Worm (Caenorhabditis elegans) whole organism, late embryonic: ENCODE data around the gene F17E9.4.

Source experiments
- C08G9.2 ChIP-seq: sonication (generic microtip); optimal IDR thresholded peaks from 2 replicates; lab custom pipeline; 2016; ENCODE audit warnings: mild to moderate bottlenecking, missing genetic modification characterization, moderate library complexity, missing compliant biosample characterization
- C38D4.7 ChIP-seq: fragments of 200-800 bp; sonication (Bioruptor generic); optimal IDR thresholded peaks from 2 replicates; lab custom pipeline; 2018; ENCODE audit warnings: mild to moderate bottlenecking, missing genetic modification characterization, moderate library complexity, missing compliant biosample characterization
- F13H6.1 ChIP-seq: sonication (generic microtip); optimal IDR thresholded peaks from 2 replicates; lab custom pipeline; 2016; ENCODE audit warnings: missing genetic modification characterization, missing compliant biosample characterization
- K02D7.2 ChIP-seq: sonication (generic microtip); optimal IDR thresholded peaks from 2 replicates; lab custom pipeline; 2017; ENCODE audit warnings: mild to moderate bottlenecking, missing genetic modification characterization, missing compliant biosample characterization
- K09A11.1 ChIP-seq: sonication (generic microtip); optimal IDR thresholded peaks from 2 replicates; lab custom pipeline; 2017; ENCODE audit warnings: antibody characterized with exemption, mild to moderate bottlenecking, missing genetic modification characterization, missing compliant biosample characterization; ENCODE audit not compliant: insufficient read depth
- Y22D7AL.16 ChIP-seq: sonication (generic microtip); optimal IDR thresholded peaks from 2 replicates; lab custom pipeline; 2016; ENCODE audit warnings: missing genetic modification characterization, missing compliant biosample characterization
- ama-1 ChIP-seq: fragments of 150-350 bp; optimal IDR thresholded peaks from 2 replicates; lab custom pipeline; 2014
- ceh-18 ChIP-seq: sonication (generic microtip); optimal IDR thresholded peaks from 2 replicates; lab custom pipeline; 2016; ENCODE audit warnings: missing genetic modification characterization, missing compliant biosample characterization
- ceh-19 ChIP-seq: fragments of 200-800 bp; sonication (Bioruptor generic); optimal IDR thresholded peaks from 2 replicates; lab custom pipeline; 2018; ENCODE audit warnings: mild to moderate bottlenecking, missing genetic modification characterization, missing compliant biosample characterization
- ceh-2 ChIP-seq: sonication (generic microtip); optimal IDR thresholded peaks from 2 replicates; lab custom pipeline; 2016; ENCODE audit warnings: missing genotype, missing genetic modification characterization, missing compliant biosample characterization
- ceh-24 ChIP-seq: sonication (generic microtip); optimal IDR thresholded peaks from 2 replicates; lab custom pipeline; 2016; ENCODE audit warnings: mild to moderate bottlenecking, missing genetic modification characterization, missing compliant biosample characterization
- ceh-30 ChIP-seq: fragments of 150-350 bp; optimal IDR thresholded peaks from 2 replicates; lab custom pipeline; 2014; ENCODE audit warnings: missing biosample characterization, missing genetic modification characterization
- ceh-34 ChIP-seq: sonication (generic microtip); optimal IDR thresholded peaks from 2 replicates; lab custom pipeline; 2016; ENCODE audit warnings: mild to moderate bottlenecking, missing genetic modification characterization, missing compliant biosample characterization
- ceh-45 ChIP-seq: fragments of 200-800 bp; sonication (Bioruptor generic); IDR thresholded peaks from 2 replicates; pipeline ENCODE4 v1.3.6; 2022; ENCODE audit warnings: missing genetic modification reagents, missing genetic modification characterization, missing compliant biosample characterization
- ceh-48 ChIP-seq: sonication (generic microtip); optimal IDR thresholded peaks from 2 replicates; lab custom pipeline; 2016; ENCODE audit warnings: missing genetic modification characterization, inconsistent platforms, missing compliant biosample characterization
- ceh-9 ChIP-seq: sonication (generic microtip); optimal IDR thresholded peaks from 2 replicates; lab custom pipeline; 2016; ENCODE audit warnings: mild to moderate bottlenecking, missing genetic modification characterization, inconsistent platforms, missing compliant biosample characterization
- dve-1 ChIP-seq: sonication (generic microtip); optimal IDR thresholded peaks from 2 replicates; lab custom pipeline; 2017; ENCODE audit warnings: antibody characterized with exemption, mild to moderate bottlenecking, missing genetic modification characterization, missing compliant biosample characterization
- elt-4 ChIP-seq: sonication (generic microtip); optimal IDR thresholded peaks from 2 replicates; lab custom pipeline; 2016; ENCODE audit warnings: missing genetic modification characterization, missing compliant biosample characterization
- eyg-1 ChIP-seq: sonication (generic microtip); optimal IDR thresholded peaks from 2 replicates; lab custom pipeline; 2016; ENCODE audit warnings: missing genotype, missing genetic modification characterization, missing compliant biosample characterization
- fax-1 ChIP-seq: sonication (generic microtip); optimal IDR thresholded peaks from 2 replicates; lab custom pipeline; 2016; ENCODE audit warnings: missing genotype, missing genetic modification characterization, missing compliant biosample characterization
- hlh-30 ChIP-seq: sonication (generic microtip); optimal IDR thresholded peaks from 2 replicates; lab custom pipeline; 2017; ENCODE audit warnings: antibody characterized with exemption, missing genetic modification characterization, missing compliant biosample characterization; ENCODE audit not compliant: insufficient read depth
- lin-11 ChIP-seq: fragments of 200-800 bp; sonication (Bioruptor generic); optimal IDR thresholded peaks from 2 replicates; lab custom pipeline; 2018; ENCODE audit warnings: mild to moderate bottlenecking, missing genetic modification characterization, missing compliant biosample characterization
- mec-3 ChIP-seq: sonication (generic microtip); optimal IDR thresholded peaks from 2 replicates; lab custom pipeline; 2016; ENCODE audit warnings: borderline replicate concordance, missing genetic modification characterization, missing compliant biosample characterization
- nfya-1 ChIP-seq: sonication (generic microtip); optimal IDR thresholded peaks from 2 replicates; lab custom pipeline; 2017; ENCODE audit warnings: missing genetic modification characterization, mild to moderate bottlenecking, missing compliant biosample characterization, antibody characterized with exemption, moderate library complexity
- nhr-11 ChIP-seq: fragments of 150-350 bp; optimal IDR thresholded peaks from 2 replicates; lab custom pipeline; 2014; ENCODE audit warnings: missing biosample characterization, missing genetic modification characterization
- npax-4 ChIP-seq: sonication (generic microtip); optimal IDR thresholded peaks from 2 replicates; lab custom pipeline; 2016; ENCODE audit warnings: missing genetic modification characterization, missing compliant biosample characterization
- pag-3 ChIP-seq: sonication (generic microtip); optimal IDR thresholded peaks from 2 replicates; lab custom pipeline; 2016; ENCODE audit warnings: missing compliant biosample characterization, missing genetic modification characterization, borderline replicate concordance
- pat-9 ChIP-seq: fragments of 200-800 bp; sonication (Bioruptor generic); optimal IDR thresholded peaks from 2 replicates; lab custom pipeline; 2018; ENCODE audit warnings: mild to moderate bottlenecking, missing genetic modification characterization, moderate library complexity, missing compliant biosample characterization
- pax-1 ChIP-seq: fragments of 150-350 bp; optimal IDR thresholded peaks from 2 replicates; lab custom pipeline; 2014; ENCODE audit warnings: missing biosample characterization, missing genetic modification characterization
- ref-2 ChIP-seq: sonication (generic microtip); optimal IDR thresholded peaks from 2 replicates; lab custom pipeline; 2016; ENCODE audit warnings: missing genetic modification characterization, missing compliant biosample characterization
- sdc-2 ChIP-seq: sonication (generic microtip); optimal IDR thresholded peaks from 2 replicates; lab custom pipeline; 2016; ENCODE audit warnings: missing genotype, missing genetic modification characterization, missing compliant biosample characterization
- tbx-7 ChIP-seq: sonication (generic microtip); optimal IDR thresholded peaks from 2 replicates; lab custom pipeline; 2016; ENCODE audit warnings: missing genotype, missing genetic modification characterization, missing compliant biosample characterization
- unc-55 ChIP-seq: sonication (generic microtip); optimal IDR thresholded peaks from 2 replicates; lab custom pipeline; 2017; ENCODE audit warnings: missing biosample characterization, missing genetic modification reagents, missing genetic modification characterization
- zip-5 ChIP-seq: sonication (generic microtip); optimal IDR thresholded peaks from 2 replicates; lab custom pipeline; 2016; ENCODE audit warnings: missing genetic modification characterization, missing compliant biosample characterization
- ztf-16 ChIP-seq: sonication (generic microtip); optimal IDR thresholded peaks from 2 replicates; lab custom pipeline; 2017; ENCODE audit warnings: missing genetic modification characterization, missing compliant biosample characterization

The F17E9.4 gene

DNA sequence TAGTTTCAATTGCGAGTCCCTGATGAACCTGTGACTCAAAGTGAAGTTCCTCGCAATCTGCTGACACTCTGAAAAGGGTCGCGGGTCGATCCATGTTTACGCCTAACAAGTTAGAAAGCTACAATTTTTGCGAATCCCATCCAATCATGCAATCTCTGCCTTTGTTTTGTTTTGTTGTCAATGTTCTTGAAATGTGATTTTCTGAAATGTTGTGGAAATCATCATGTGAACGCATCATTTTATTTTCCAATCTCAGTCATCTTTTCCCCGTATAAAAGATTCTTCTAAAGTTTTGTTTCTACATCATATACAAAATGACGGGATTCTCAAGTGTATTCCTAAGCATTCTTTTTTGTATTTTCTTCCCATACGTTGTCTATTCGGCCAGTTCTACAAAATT is at the start of gene F17E9.4:
F17E9.4 (plus strand) TSS at position 301 of the 400 bp plus-strand sequence.
- TF ChIP-seq pag-3 (tag; lab: Kevin White, UChicago), result no peak
- TF ChIP-seq C08G9.2, result no peak
- TF ChIP-seq ama-1 (lab: Kevin White, UChicago), result no peak
- no peak for TF ChIP-seq sdc-2 (tag; lab: Kevin White, UChicago)
- TF ChIP-seq ceh-18 (tag; lab: Kevin White, UChicago), result no peak
- no peak for TF ChIP-seq pax-1 (tag; lab: Kevin White, UChicago)
- TF ChIP-seq Y22D7AL.16 (tag; lab: Kevin White, UChicago), result no peak
- no peak for TF ChIP-seq ceh-34 (tag; lab: Kevin White, UChicago)

DNA sequence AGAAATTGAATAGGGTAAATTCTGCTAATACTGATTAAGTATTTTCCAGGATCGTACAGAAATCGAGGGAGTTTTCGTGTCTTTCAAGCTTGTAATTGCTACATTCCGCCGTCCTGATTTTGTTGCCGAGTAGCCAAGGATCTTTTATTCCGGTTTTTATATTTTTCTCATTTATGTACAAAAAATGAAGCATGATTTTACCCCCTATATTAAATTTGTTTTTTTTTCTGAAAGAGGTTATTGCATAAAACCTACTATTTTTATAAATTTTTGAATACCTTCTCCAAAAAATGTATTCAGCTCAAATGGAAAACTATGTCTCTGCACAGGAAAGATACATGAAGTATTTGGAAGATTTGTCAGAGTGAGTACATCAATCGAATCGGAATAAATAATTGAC is 48.5 kb upstream of the F17E9.4 start, which contains the start of gene F35H10.6:
F35H10.6 (plus strand) TSS at position 301 of the 400 bp plus-strand sequence.
- no peak for TF ChIP-seq elt-4 (tag; lab: Kevin White, UChicago)
- TF ChIP-seq lin-11, result no peak
- TF ChIP-seq ceh-30, result no peak
- no peak for TF ChIP-seq nhr-11 (tag; lab: Kevin White, UChicago)

DNA sequence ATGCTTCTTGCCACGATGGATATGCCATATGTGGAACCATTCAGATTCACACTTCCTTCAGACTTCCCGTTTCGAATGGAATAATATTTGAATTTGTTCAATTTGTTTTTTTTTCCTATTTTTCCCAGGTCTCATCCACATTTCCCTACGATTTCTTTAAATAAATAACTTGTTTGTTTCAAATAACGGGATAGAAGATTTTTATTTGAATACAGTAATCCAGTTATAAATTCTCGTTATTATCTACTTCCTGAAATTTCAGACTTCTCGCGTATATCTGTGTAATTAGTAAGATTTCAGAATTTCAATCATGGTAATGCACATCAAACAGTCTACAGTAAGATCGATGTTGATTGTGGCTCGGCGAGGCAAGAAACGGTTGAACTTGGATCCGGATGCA is 47.7 kb upstream of the F17E9.4 start, which contains the start of gene F35H10.5:
F35H10.5 (plus strand) TSS at position 301 of the 400 bp plus-strand sequence.
- no peak for TF ChIP-seq ceh-9 (tag; lab: Kevin White, UChicago)
- TF ChIP-seq ztf-16 (tag; lab: Kevin White, UChicago), result no peak
- no peak for TF ChIP-seq hlh-30
- TF ChIP-seq ceh-45, result no peak
- no peak for TF ChIP-seq ceh-18 (tag; lab: Kevin White, UChicago)
- TF ChIP-seq ama-1 (lab: Kevin White, UChicago), result no peak
- no peak for TF ChIP-seq unc-55
- no peak for TF ChIP-seq pag-3 (tag; lab: Kevin White, UChicago)
- no peak for TF ChIP-seq C38D4.7 (GFP tag; lab: Kevin White, UChicago)
- TF ChIP-seq pat-9 (tag; lab: Kevin White, UChicago), result no peak
- no peak for TF ChIP-seq ceh-30
- TF ChIP-seq fax-1 (tag; lab: Kevin White, UChicago), result no peak
- no peak for TF ChIP-seq nfya-1
- no peak for TF ChIP-seq zip-5 (tag; lab: Kevin White, UChicago)
- no peak for TF ChIP-seq F13H6.1 (tag; lab: Kevin White, UChicago)
- TF ChIP-seq ref-2, result no peak

DNA sequence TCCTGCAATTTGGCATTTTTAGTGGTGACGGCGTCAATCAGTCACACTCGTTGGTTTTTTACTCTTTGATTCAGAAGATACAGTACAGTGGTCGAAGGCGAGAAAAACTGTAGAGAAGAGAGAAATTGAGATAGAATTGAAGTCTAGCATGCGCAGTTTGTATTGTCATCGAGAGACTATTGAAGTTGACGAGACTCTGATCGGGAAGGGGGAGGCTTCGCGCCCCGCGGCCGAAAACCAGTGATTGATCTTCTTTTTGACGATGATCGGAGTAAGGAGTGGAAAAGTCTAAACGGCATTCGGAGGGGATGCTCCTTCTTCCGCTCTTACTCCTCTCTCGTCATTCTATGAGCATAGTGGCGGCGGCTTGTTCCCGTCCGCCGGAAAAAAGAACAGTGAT is 46.2 kb upstream of the F17E9.4 start:
- TF ChIP-seq tbx-7 (no peak), K09A11.1 (no peak), elt-4 (tag; lab: Kevin White, UChicago) (no peak), ceh-45 (no peak), fax-1 (tag; lab: Kevin White, UChicago) (no peak), dve-1 (tag; lab: Kevin White, UChicago) (no peak), sdc-2 (tag; lab: Kevin White, UChicago) (no peak), ceh-24 (no peak), npax-4 (no peak), eyg-1 (tag; lab: Kevin White, UChicago) (no peak), ceh-48 (tag; lab: Kevin White, UChicago) (no peak), ceh-18 (tag; lab: Kevin White, UChicago) (no peak), nhr-11 (tag; lab: Kevin White, UChicago) (no peak), mec-3 (tag; lab: Kevin White, UChicago) (no peak), K02D7.2 (tag; lab: Kevin White, UChicago) (no peak), ceh-2 (tag; lab: Kevin White, UChicago) (no peak), ceh-19 (no peak)
- TF ChIP-seq, all 69 proteins: peak for 0
